Fruit fly (Drosophila melanogaster) whole organism, embryonic: ENCODE data around the gene Nph.

Experiments
- ATbp ChIP-seq: fragments of 200-800 bp; sonication (Bioruptor generic); optimal IDR thresholded peaks from 2 replicates; lab custom pipeline; 2017; ENCODE audit warnings: missing biosample characterization, mild to moderate bottlenecking, missing genetic modification characterization, missing genetic modification reagents
- Asciz ChIP-seq: fragments of 200-800 bp; sonication (Bioruptor generic); optimal IDR thresholded peaks from 2 replicates; lab custom pipeline; 2017; ENCODE audit warnings: missing biosample characterization, mild to moderate bottlenecking, missing genetic modification characterization, missing genetic modification reagents
- Blimp-1 ChIP-seq: fragments of 200-800 bp; sonication (Bioruptor generic); optimal IDR thresholded peaks from 3 replicates; lab custom pipeline; 2018; ENCODE audit warnings: missing biosample characterization, missing genetic modification characterization, mild to moderate bottlenecking, moderate library complexity, missing genetic modification reagents
- CG10209 ChIP-seq: fragments of 200-800 bp; sonication (Bioruptor generic); optimal IDR thresholded peaks from 3 replicates; lab custom pipeline; 2017; ENCODE audit warnings: missing biosample characterization, mild to moderate bottlenecking, missing genetic modification characterization, missing genetic modification reagents
- CG10274 ChIP-seq: fragments of 200-800 bp; sonication (Bioruptor generic); optimal IDR thresholded peaks from 3 replicates; lab custom pipeline; 2017; ENCODE audit warnings: missing biosample characterization, mild to moderate bottlenecking, missing genetic modification characterization
- CG10366 ChIP-seq: fragments of 200-800 bp; sonication (Bioruptor generic); IDR thresholded peaks from 2 replicates; pipeline ENCODE4 v1.3.6; 2022; ENCODE audit warnings: missing biosample characterization, missing genetic modification characterization
- CG11085 ChIP-seq: fragments of 200-800 bp; sonication (Bioruptor generic); IDR thresholded peaks from 2 replicates; pipeline ENCODE4 v1.3.6; 2022; ENCODE audit warnings: missing biosample characterization, missing genetic modification characterization
- CG13287 ChIP-seq: fragments of 200-800 bp; sonication (Bioruptor generic); IDR thresholded peaks from 2 replicates; pipeline ENCODE4 v1.3.6; 2022; ENCODE audit warnings: missing biosample characterization, missing genetic modification characterization; ENCODE audit not compliant: partially characterized antibody
- CG14965 ChIP-seq: fragments of 200-800 bp; sonication (Bioruptor generic); optimal IDR thresholded peaks from 2 replicates; lab custom pipeline; 2016; ENCODE audit warnings: missing biosample characterization, missing genetic modification characterization, borderline replicate concordance
- CG15269 ChIP-seq: fragments of 200-800 bp; sonication (Bioruptor generic); optimal IDR thresholded peaks from 2 replicates; lab custom pipeline; 2018; ENCODE audit warnings: missing biosample characterization, mild to moderate bottlenecking, missing genetic modification characterization, moderate library complexity
- CG16813 ChIP-seq: fragments of 200-800 bp; sonication (Bioruptor generic); IDR thresholded peaks from 3 replicates; pipeline ENCODE4 v1.3.6; 2022; ENCODE audit warnings: missing biosample characterization, missing genetic modification characterization; ENCODE audit not compliant: partially characterized antibody
- CG17328 ChIP-seq: fragments of 200-800 bp; sonication (Bioruptor generic); IDR thresholded peaks from 2 replicates; pipeline ENCODE4 v1.3.6; 2022; ENCODE audit warnings: missing biosample characterization, missing genetic modification characterization
- CG17612 ChIP-seq: fragments of 200-800 bp; sonication (Bioruptor generic); IDR thresholded peaks from 2 replicates; pipeline ENCODE4 v1.3.6; 2022; ENCODE audit warnings: missing biosample characterization, missing genetic modification characterization
- CG18476 ChIP-seq: fragments of 200-800 bp; sonication (Bioruptor generic); optimal IDR thresholded peaks from 2 replicates; lab custom pipeline; 2016; ENCODE audit warnings: missing biosample characterization, mild to moderate bottlenecking, missing genetic modification characterization
- CG2129 ChIP-seq: fragments of 200-800 bp; sonication (Bioruptor generic); IDR thresholded peaks from 2 replicates; pipeline ENCODE4 v1.3.6; 2022; ENCODE audit warnings: missing biosample characterization, missing genetic modification characterization; ENCODE audit not compliant: partially characterized antibody
- CG34224 ChIP-seq: fragments of 200-800 bp; sonication (Bioruptor generic); IDR thresholded peaks from 3 replicates; pipeline ENCODE4 v1.3.6; 2022; ENCODE audit warnings: missing biosample characterization, missing genetic modification characterization; ENCODE audit not compliant: partially characterized antibody
- CG3838 ChIP-seq: fragments of 200-800 bp; sonication (Bioruptor generic); optimal IDR thresholded peaks from 3 replicates; lab custom pipeline; 2016; ENCODE audit warnings: missing biosample characterization, missing genetic modification characterization
- CG4282 ChIP-seq: fragments of 200-800 bp; sonication (Bioruptor generic); optimal IDR thresholded peaks from 2 replicates; lab custom pipeline; 2016; ENCODE audit warnings: missing biosample characterization, missing genetic modification characterization
- CG4424 ChIP-seq: fragments of 200-800 bp; sonication (Bioruptor generic); optimal IDR thresholded peaks from 3 replicates; lab custom pipeline; 2016; ENCODE audit warnings: missing biosample characterization, missing genetic modification characterization
- CG7839 ChIP-seq: fragments of 200-800 bp; sonication (Bioruptor generic); optimal IDR thresholded peaks from 3 replicates; lab custom pipeline; 2018; ENCODE audit warnings: missing biosample characterization, mild to moderate bottlenecking, missing genetic modification characterization, moderate library complexity
- CG9437 ChIP-seq: fragments of 200-800 bp; sonication (Bioruptor generic); optimal IDR thresholded peaks from 2 replicates; lab custom pipeline; 2018; ENCODE audit warnings: missing biosample characterization, mild to moderate bottlenecking, missing genetic modification characterization
- CG9797 ChIP-seq: fragments of 200-800 bp; sonication (Bioruptor generic); optimal IDR thresholded peaks from 3 replicates; lab custom pipeline; 2018; ENCODE audit warnings: missing biosample characterization, mild to moderate bottlenecking, missing genetic modification characterization
- CG9876 ChIP-seq: fragments of 200-800 bp; sonication (Bioruptor generic); optimal IDR thresholded peaks from 2 replicates; lab custom pipeline; 2016; ENCODE audit warnings: missing biosample characterization, missing genetic modification characterization
- CkIIα-i1 ChIP-seq: fragments of 200-800 bp; sonication (Bioruptor generic); IDR thresholded peaks from 2 replicates; pipeline ENCODE4 v1.3.6; 2022; ENCODE audit warnings: missing biosample characterization, missing genetic modification characterization
- D ChIP-seq, 2 experiments: fragments of 200-800 bp in 1 of 2; fragments of >200 bp in 1 of 2; sonication (Bioruptor generic) in 1 of 2; optimal IDR thresholded peaks; 2 replicates in 1 of 2; 3 replicates in 1 of 2; lab custom pipeline; 2017; ENCODE audit warnings: mild to moderate bottlenecking in 1 of 2, missing biosample characterization in 1 of 2, missing genetic modification characterization in 1 of 2, missing genetic modification reagents in 1 of 2
- Dfd ChIP-seq, 2 experiments: fragments of >200 bp; optimal IDR thresholded peaks; 2 replicates each; lab custom pipeline; 2017; ENCODE audit warnings: missing biosample characterization in 2 of 2, missing genetic modification characterization in 2 of 2
- Gug ChIP-seq: fragments of 200-800 bp; sonication (Bioruptor generic); IDR thresholded peaks from 4 replicates; pipeline ENCODE4 v1.3.6; 2022; ENCODE audit warnings: missing biosample characterization, missing genetic modification characterization
- Hmr ChIP-seq: fragments of 200-800 bp; sonication (Bioruptor generic); optimal IDR thresholded peaks from 3 replicates; lab custom pipeline; 2017; ENCODE audit warnings: mild to moderate bottlenecking, missing biosample characterization, missing genetic modification reagents, missing genetic modification characterization
- Mrtf ChIP-seq: fragments of 200-800 bp; sonication (Bioruptor generic); IDR thresholded peaks from 3 replicates; pipeline ENCODE4 v1.3.6; 2022; ENCODE audit warnings: missing biosample characterization, missing genetic modification characterization
- Ravus ChIP-seq: fragments of 200-800 bp; sonication (Bioruptor generic); IDR thresholded peaks from 2 replicates; pipeline ENCODE4 v1.3.6; 2022; ENCODE audit warnings: missing biosample characterization, missing genetic modification characterization
- YL-1 ChIP-seq: fragments of 200-800 bp; sonication (Bioruptor generic); optimal IDR thresholded peaks from 3 replicates; lab custom pipeline; 2017; ENCODE audit warnings: missing biosample characterization, mild to moderate bottlenecking, missing genetic modification characterization
- ab ChIP-seq: fragments of 200-800 bp; sonication (Bioruptor generic); optimal IDR thresholded peaks from 2 replicates; lab custom pipeline; 2016; ENCODE audit warnings: missing biosample characterization, missing genetic modification characterization
- abd-A ChIP-seq: fragments of 200-800 bp; sonication (Bioruptor generic); optimal IDR thresholded peaks from 3 replicates; lab custom pipeline; 2019; ENCODE audit warnings: missing biosample characterization, mild to moderate bottlenecking, missing genetic modification characterization, moderate library complexity
- br ChIP-seq: fragments of >200 bp; optimal IDR thresholded peaks from 2 replicates; lab custom pipeline; 2017
- dati ChIP-seq: fragments of 200-800 bp; sonication (Bioruptor generic); IDR thresholded peaks from 2 replicates; pipeline ENCODE4 v1.3.6; 2022; ENCODE audit warnings: missing biosample characterization, missing genetic modification characterization
- ewg ChIP-seq: fragments of 200-800 bp; sonication (Bioruptor generic); optimal IDR thresholded peaks from 3 replicates; lab custom pipeline; 2017; ENCODE audit warnings: mild to moderate bottlenecking, missing biosample characterization, missing genetic modification reagents, missing genetic modification characterization
- gcm2 ChIP-seq: fragments of 200-800 bp; sonication (Bioruptor generic); optimal IDR thresholded peaks from 2 replicates; lab custom pipeline; 2016; ENCODE audit warnings: missing biosample characterization, missing genetic modification characterization
- hth ChIP-seq: fragments of >200 bp; optimal IDR thresholded peaks from 2 replicates; lab custom pipeline; 2017; ENCODE audit warnings: inconsistent platforms
- lbe ChIP-seq: fragments of 200-800 bp; sonication (Bioruptor generic); optimal IDR thresholded peaks from 2 replicates; lab custom pipeline; 2016; ENCODE audit warnings: missing biosample characterization, mild to moderate bottlenecking, missing genetic modification characterization
- lilli ChIP-seq: fragments of 200-800 bp; sonication (Bioruptor generic); optimal IDR thresholded peaks from 3 replicates; lab custom pipeline; 2016; ENCODE audit warnings: missing biosample characterization, missing genetic modification characterization
- luna ChIP-seq: fragments of 200-800 bp; sonication (Bioruptor generic); optimal IDR thresholded peaks from 2 replicates; lab custom pipeline; 2016; ENCODE audit warnings: missing biosample characterization, missing genetic modification characterization
- nom ChIP-seq: fragments of 200-800 bp; sonication (Bioruptor generic); optimal IDR thresholded peaks from 2 replicates; lab custom pipeline; 2017; ENCODE audit warnings: missing biosample characterization, missing genetic modification characterization, mild to moderate bottlenecking, moderate library complexity, missing genetic modification reagents
- pfk ChIP-seq: fragments of 200-800 bp; sonication (Bioruptor generic); optimal IDR thresholded peaks from 2 replicates; lab custom pipeline; 2018; ENCODE audit warnings: missing biosample characterization, mild to moderate bottlenecking, missing genetic modification characterization, moderate library complexity
- pnt ChIP-seq: fragments of 200-800 bp; sonication (Bioruptor generic); optimal IDR thresholded peaks from 3 replicates; lab custom pipeline; 2016; ENCODE audit warnings: missing biosample characterization, missing genetic modification characterization
- pros ChIP-seq: fragments of 200-800 bp; sonication (Bioruptor generic); optimal IDR thresholded peaks from 3 replicates; lab custom pipeline; 2019; ENCODE audit warnings: missing biosample characterization, mild to moderate bottlenecking, missing genetic modification characterization, moderate library complexity
- sc ChIP-seq, 3 experiments: fragments of >200 bp in 2 of 3; fragments of 200-800 bp in 1 of 3; sonication (Bioruptor generic) in 1 of 3; optimal IDR thresholded peaks; 2 replicates in 2 of 3; 3 replicates in 1 of 3; lab custom pipeline; 2017; ENCODE audit warnings: mild to moderate bottlenecking in 1 of 3, missing biosample characterization in 1 of 3, missing genetic modification characterization in 1 of 3, missing genetic modification reagents in 1 of 3
- stc ChIP-seq: fragments of 200-800 bp; sonication (Bioruptor generic); IDR thresholded peaks from 2 replicates; pipeline ENCODE4 v1.3.6; 2022; ENCODE audit warnings: missing biosample characterization, missing genetic modification characterization
- tup ChIP-seq: fragments of 200-800 bp; sonication (Bioruptor generic); optimal IDR thresholded peaks from 2 replicates; lab custom pipeline; 2016; ENCODE audit warnings: missing biosample characterization, mild to moderate bottlenecking, missing genetic modification characterization, moderate library complexity
- usp ChIP-seq: fragments of >200 bp; optimal IDR thresholded peaks from 2 replicates; lab custom pipeline; 2017; ENCODE audit warnings: missing biosample characterization, missing genetic modification characterization
- vfl ChIP-seq: fragments of 200-800 bp; sonication (Bioruptor generic); optimal IDR thresholded peaks from 2 replicates; lab custom pipeline; 2016; ENCODE audit warnings: missing biosample characterization, missing genetic modification characterization
- wek ChIP-seq: fragments of 200-800 bp; sonication (Bioruptor generic); optimal IDR thresholded peaks from 3 replicates; lab custom pipeline; 2018; ENCODE audit warnings: missing biosample characterization, mild to moderate bottlenecking, missing genetic modification characterization, moderate library complexity

Gene Nph

DNA sequence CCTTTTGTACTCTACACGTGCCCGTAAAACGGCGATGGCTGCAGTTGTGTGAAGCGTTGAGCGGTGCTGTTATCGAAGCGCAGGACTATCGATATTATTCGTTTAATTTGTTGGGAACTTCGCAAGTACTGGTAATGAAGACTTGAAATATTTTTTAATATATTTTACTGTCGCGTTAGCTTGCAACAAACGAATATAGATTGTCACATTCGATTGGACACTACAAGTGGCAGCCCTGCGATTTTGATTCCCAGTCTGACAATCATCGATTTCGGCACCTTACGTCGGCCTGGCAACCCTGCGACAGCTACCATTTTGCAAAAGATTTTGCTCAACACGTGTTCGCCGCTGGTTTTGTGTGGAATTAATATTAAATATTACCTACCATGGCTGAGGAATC is at the start of gene Nph, which contains the start of gene Nlp (continued):
- TF ChIP-seq CG11085 (GFP tag; lab: Robert Waterston, UW) = no peak
- TF ChIP-seq CG34224 = peak; percentile 92
- peak; percentile 95 for TF ChIP-seq CG13287 (GFP tag; lab: Robert Waterston, UW)
- no peak for TF ChIP-seq luna
- no peak for TF ChIP-seq ATbp (GFP tag; lab: Kevin White, UChicago)
- no peak for TF ChIP-seq CG4282 (GFP tag; lab: Kevin White, UChicago)
- no peak for TF ChIP-seq ab (GFP tag; lab: Kevin White, UChicago)
- TF ChIP-seq YL-1 (GFP tag; lab: Kevin White, UChicago) = peak; percentile 93
- no peak for TF ChIP-seq abd-A (tag; lab: Kevin White, UChicago)
- TF ChIP-seq CG15269 = no peak
- TF ChIP-seq Dfd (GFP tag; optimal IDR thresholded peaks at IDR 0.05; lab: Kevin White, UChicago) = no peak
- TF ChIP-seq Mrtf (GFP tag; lab: Robert Waterston, UW) = no peak
- no peak for TF ChIP-seq CG9437 (GFP tag; lab: Kevin White, UChicago)
- TF ChIP-seq CG17328 (GFP tag; lab: Robert Waterston, UW) = no peak
- no peak for TF ChIP-seq pfk
- TF ChIP-seq Asciz (GFP tag; lab: Kevin White, UChicago) = no peak
- TF ChIP-seq CG10274 (GFP tag; lab: Kevin White, UChicago) = no peak
- no peak for TF ChIP-seq gcm2
- no peak for TF ChIP-seq sc (optimal IDR thresholded peaks at IDR 0.05; lab: Kevin White, UChicago)
- TF ChIP-seq sc (GFP tag; optimal IDR thresholded peaks at IDR 0.05; lab: Kevin White, UChicago) = no peak
- TF ChIP-seq vfl (GFP tag; lab: Kevin White, UChicago) = no peak
- TF ChIP-seq lbe (GFP tag; lab: Kevin White, UChicago) = no peak
- no peak for TF ChIP-seq CG10209 (GFP tag; lab: Kevin White, UChicago)
- no peak for TF ChIP-seq CG4424 (GFP tag; lab: Kevin White, UChicago)
- TF ChIP-seq CG14965 = no peak
- TF ChIP-seq tup (GFP tag; lab: Kevin White, UChicago) = no peak
- peak; percentile 10 for TF ChIP-seq CG3838 (GFP tag; lab: Kevin White, UChicago)
- TF ChIP-seq CG9797 = peak; percentile 61
- TF ChIP-seq CG16813 (GFP tag; lab: Robert Waterston, UW) = peak; percentile 86
- TF ChIP-seq nom (GFP tag; lab: Kevin White, UChicago) = no peak
- no peak for TF ChIP-seq CG17612 (GFP tag; lab: Robert Waterston, UW)
- no peak for TF ChIP-seq br (lab: Kevin White, UChicago)
- no peak for TF ChIP-seq ewg (GFP tag; lab: Kevin White, UChicago)
- TF ChIP-seq hth (lab: Kevin White, UChicago) = no peak
- TF ChIP-seq CG7839 (tag; lab: Kevin White, UChicago) = no peak
- no peak for TF ChIP-seq CkIIα-i1 (GFP tag; lab: Robert Waterston, UW)
- TF ChIP-seq usp = no peak
- no peak; the same call in 3 of the 4 replicates for TF ChIP-seq Gug (GFP tag; lab: Robert Waterston, UW)
- no peak for TF ChIP-seq stc (GFP tag; lab: Robert Waterston, UW)
- no peak for TF ChIP-seq Hmr (GFP tag; lab: Kevin White, UChicago)
- peak; percentile 69 for TF ChIP-seq CG2129
- no peak for TF ChIP-seq CG9876 (GFP tag; lab: Kevin White, UChicago)
- TF ChIP-seq pros (GFP tag; lab: Kevin White, UChicago) = no peak
- no peak for TF ChIP-seq Ravus
- TF ChIP-seq lilli (GFP tag; lab: Kevin White, UChicago) = peak; percentile 54
- no peak for TF ChIP-seq dati (GFP tag; lab: Robert Waterston, UW)
- TF ChIP-seq CG10366 (GFP tag; lab: Robert Waterston, UW) = no peak
- peak; percentile 32 for TF ChIP-seq CG18476 (GFP tag; lab: Kevin White, UChicago)
- TF ChIP-seq Blimp-1 = no peak
- TF ChIP-seq D (optimal IDR thresholded peaks at IDR 0.05; lab: Kevin White, UChicago) = no peak
- TF ChIP-seq D (GFP tag; optimal IDR thresholded peaks at IDR 0.05; lab: Kevin White, UChicago) = no peak
- TF ChIP-seq wek (GFP tag; lab: Kevin White, UChicago) = no peak
- no peak for TF ChIP-seq pnt
